Worm (Caenorhabditis elegans): ENCODE data around the gene C04E12.2.

Gene C04E12.2

ce11 chrV:3339009-3339408 is 28.9 kb upstream of the C04E12.2 start, which contains the start of gene C17B7.4:
Gene C17B7.4 (plus strand): TSS chrV:3339309.
- TF ChIP-seq nhr-11 (tag; optimal IDR thresholded peaks at IDR 0.05) (no peak), nfya-1 (tag; optimal IDR thresholded peaks at IDR 0.05) (no peak), pha-4 (tag; optimal IDR thresholded peaks at IDR 0.05) (no peak), lim-6 (tag; optimal IDR thresholded peaks at IDR 0.05) (no peak), npax-4 (tag; optimal IDR thresholded peaks at IDR 0.05) (no peak), hlh-8 (tag; optimal IDR thresholded peaks at IDR 0.05) (no peak), ceh-31 (tag; optimal IDR thresholded peaks at IDR 0.05) (no peak), pag-3 (tag; optimal IDR thresholded peaks at IDR 0.05; ENCODE audit: borderline replicate concordance) (no peak), pqm-1 (tag; optimal IDR thresholded peaks at IDR 0.05) (no peak), madf-2 (tag; optimal IDR thresholded peaks at IDR 0.05) (no peak), pat-9 (tag; optimal IDR thresholded peaks at IDR 0.05) (no peak), C38D4.7 (GFP tag; optimal IDR thresholded peaks at IDR 0.05) (no peak), F13H6.1 (tag; optimal IDR thresholded peaks at IDR 0.05) (no peak), unc-86 (tag; optimal IDR thresholded peaks at IDR 0.05) (no peak), pax-1 (tag; optimal IDR thresholded peaks at IDR 0.05) (no peak), fkh-10 (GFP tag; optimal IDR thresholded peaks at IDR 0.05) (no peak), unc-3 (GFP tag; conservative IDR thresholded peaks at IDR 0.05) (no peak), unc-3 (tag; optimal IDR thresholded peaks at IDR 0.05) (no peak), K09A11.1 (tag; optimal IDR thresholded peaks at IDR 0.05; ENCODE audit: insufficient read depth) (no peak), unc-55 (GFP tag; optimal IDR thresholded peaks at IDR 0.05) (no peak), hlh-6 (tag; optimal IDR thresholded peaks at IDR 0.05) (no peak)

- TF ChIP-seq fkh-10 (GFP tag; optimal IDR thresholded peaks at IDR 0.05) = no peak
These were observed 26.0 kb upstream of the C04E12.2 start, which contains the start of gene C17B7.10 for ce11 chrV:3341906-3342305. Gene C17B7.10 (minus strand): TSS chrV:3342006.

DNA sequence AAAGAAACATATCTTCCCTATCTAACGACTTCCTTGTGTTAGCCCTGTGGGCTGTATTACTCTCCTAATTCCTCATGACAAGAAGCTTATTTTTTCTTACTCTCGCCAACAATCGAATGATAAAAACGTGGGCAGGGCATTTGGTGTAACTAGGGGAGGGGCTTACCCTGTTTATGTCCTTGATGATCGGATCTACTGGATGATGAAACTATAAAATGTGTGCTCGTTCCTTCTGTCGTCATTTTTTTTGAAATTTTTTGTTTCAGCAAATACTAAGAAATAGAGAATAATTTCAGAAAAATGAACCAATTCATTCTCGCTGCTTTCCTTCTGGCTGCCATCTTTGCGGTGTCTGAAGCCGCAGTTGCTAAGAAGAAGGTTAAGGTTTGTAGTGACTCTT is 25.4 kb upstream of the C04E12.2 start, which contains the start of gene C17B7.3:
Gene C17B7.3, plus strand, starts transcription at position 301 of the 400 bp plus-strand sequence.
- no peak for TF ChIP-seq sox-2 (GFP tag; IDR thresholded peaks at IDR 0.05)
- no peak for TF ChIP-seq Y22D7AL.16 (tag; optimal IDR thresholded peaks at IDR 0.05)
- TF ChIP-seq ceh-48 (tag; optimal IDR thresholded peaks at IDR 0.05) = no peak
- TF ChIP-seq odd-2 (tag; optimal IDR thresholded peaks at IDR 0.05) = no peak
- TF ChIP-seq unc-3 (GFP tag; conservative IDR thresholded peaks at IDR 0.05) = no peak
- no peak for TF ChIP-seq unc-3 (tag; optimal IDR thresholded peaks at IDR 0.05)
- no peak for TF ChIP-seq pat-9 (tag; optimal IDR thresholded peaks at IDR 0.05)
- no peak for TF ChIP-seq ceh-18 (tag; optimal IDR thresholded peaks at IDR 0.05)
- TF ChIP-seq ceh-22 (tag; optimal IDR thresholded peaks at IDR 0.05) = no peak
- no peak for TF ChIP-seq ceh-19 (GFP tag; optimal IDR thresholded peaks at IDR 0.05)
- no peak for TF ChIP-seq hlh-13 (GFP tag; optimal IDR thresholded peaks at IDR 0.05)
- no peak for TF ChIP-seq sox-4 (tag; optimal IDR thresholded peaks at IDR 0.05)

ce11 chrV:3344001-3344400 is 23.9 kb upstream of the C04E12.2 start:
- TF ChIP-seq C38D4.7 (GFP tag; optimal IDR thresholded peaks at IDR 0.05) (no peak), K02D7.2 (tag; optimal IDR thresholded peaks at IDR 0.05) (no peak), che-1 (tag; optimal IDR thresholded peaks at IDR 0.05) (no peak)

DNA sequence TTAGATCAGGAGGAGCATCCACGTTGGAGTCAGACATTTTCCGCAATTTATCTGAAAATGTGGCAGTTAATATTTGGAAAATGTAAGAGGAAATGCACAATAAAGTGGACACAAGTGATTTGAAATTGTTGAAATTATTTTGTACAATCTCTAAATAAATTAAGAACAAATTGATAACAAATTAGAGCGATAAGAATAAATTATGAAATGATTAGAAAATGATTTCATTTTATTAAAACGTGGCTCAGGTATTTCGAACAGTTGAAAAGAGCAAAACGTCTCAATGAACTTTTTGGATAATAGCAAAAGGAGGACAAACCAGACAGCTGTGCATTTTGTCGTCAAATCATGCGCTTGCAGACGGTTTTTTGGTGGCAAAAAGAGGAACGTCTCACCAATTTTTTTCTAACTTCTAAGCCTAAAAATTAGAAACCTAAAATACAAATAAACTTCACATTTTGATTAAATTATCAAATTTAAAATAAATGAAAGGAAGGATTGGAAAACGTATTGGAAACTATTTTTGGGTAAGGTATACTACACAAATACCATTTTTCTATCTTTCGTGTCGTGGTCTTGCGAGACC is 21.3 kb upstream of the C04E12.2 start, which contains the start of gene fbxa-65:
Gene fbxa-65, minus strand, starts transcription at position 51 of the 586 bp plus-strand sequence.
- TF ChIP-seq pha-2 (tag; optimal IDR thresholded peaks at IDR 0.05) (no peak), madf-2 (tag; optimal IDR thresholded peaks at IDR 0.05) (no peak), pros-1 (tag; optimal IDR thresholded peaks at IDR 0.05) (no peak), dmd-4 (tag; optimal IDR thresholded peaks at IDR 0.05; ENCODE audit: borderline replicate concordance) (no peak), hlh-30 (tag; optimal IDR thresholded peaks at IDR 0.05; ENCODE audit: insufficient read depth) (no peak), ceh-31 (tag; optimal IDR thresholded peaks at IDR 0.05) (no peak), rnt-1 (tag; optimal IDR thresholded peaks at IDR 0.05) (no peak), ama-1 (optimal IDR thresholded peaks at IDR 0.05) (no peak), dve-1 (tag; optimal IDR thresholded peaks at IDR 0.05) (no peak), ceh-30 (tag; optimal IDR thresholded peaks at IDR 0.05) (no peak), ttx-3 (tag; optimal IDR thresholded peaks at IDR 0.05) (no peak), elt-4 (tag; optimal IDR thresholded peaks at IDR 0.05) (no peak), ztf-16 (tag; optimal IDR thresholded peaks at IDR 0.05) (no peak), ceh-19 (GFP tag; optimal IDR thresholded peaks at IDR 0.05) (no peak), unc-86 (tag; optimal IDR thresholded peaks at IDR 0.05) (no peak), mec-3 (tag; optimal IDR thresholded peaks at IDR 0.05; ENCODE audit: borderline replicate concordance) (no peak), fax-1 (tag; optimal IDR thresholded peaks at IDR 0.05) (no peak), lim-6 (tag; optimal IDR thresholded peaks at IDR 0.05) (no peak)
